Fruit fly (Drosophila melanogaster): Measurements from ENCODE around the gene Gat.

Gene Gat

DNA sequence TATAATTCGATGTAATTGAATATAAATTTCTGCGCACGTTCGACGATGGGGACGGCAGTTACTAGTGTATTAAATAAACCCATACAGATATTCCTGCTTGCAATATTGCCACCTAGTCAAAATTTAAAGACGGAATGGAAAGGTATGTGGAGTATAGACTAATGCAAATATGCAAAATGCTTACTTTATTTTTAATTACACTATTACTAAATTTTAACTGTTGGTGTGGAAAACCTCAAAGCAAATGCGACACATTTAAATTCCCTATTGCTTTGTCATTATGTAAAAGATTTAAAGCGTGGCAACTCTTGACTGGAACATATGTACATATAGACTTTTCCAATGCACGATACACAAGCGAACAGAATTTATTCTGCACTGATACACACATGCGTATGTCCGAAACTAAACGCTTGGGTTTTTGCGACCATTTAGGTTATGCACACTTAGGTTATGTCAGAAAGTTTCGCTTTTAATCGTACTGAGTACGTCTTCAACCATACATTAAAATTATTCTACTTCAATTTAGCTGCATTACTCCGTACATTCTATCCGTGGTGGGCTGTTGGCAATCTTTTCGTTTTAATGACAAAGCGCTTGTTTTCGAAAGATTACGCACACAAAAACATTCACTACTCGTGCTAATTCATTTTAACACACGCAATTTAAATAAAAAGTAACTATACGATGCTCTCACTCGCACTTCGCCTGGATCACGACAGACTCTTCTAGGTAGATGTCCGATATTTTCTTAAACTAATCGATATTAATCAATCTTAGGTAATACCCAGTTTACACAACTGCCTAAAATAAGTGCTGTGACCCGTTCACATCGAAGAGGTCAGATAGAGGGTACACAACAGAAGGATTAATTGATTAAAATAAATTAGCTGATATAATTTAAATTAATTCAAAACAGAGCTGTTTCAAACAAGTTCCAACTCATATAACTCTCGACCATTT is 30.7 kb downstream of the Gat start, which contains the start of gene gw (continued):
- TF ChIP-seq Camta (GFP tag; optimal IDR thresholded peaks at IDR 0.05) (peak; percentile 71), vnd (GFP tag; IDR thresholded peaks at IDR 0.05; ENCODE audit: partially characterized antibody) (peak; percentile 48; the same call in 2 of the 3 replicates), HHEX (GFP tag; optimal IDR thresholded peaks at IDR 0.05) (no peak), CG6791 (GFP tag; IDR thresholded peaks at IDR 0.05; ENCODE audit: partially characterized antibody) (peak; percentile 77; the same call in 2 of the 3 replicates), Chrac-16 (GFP tag; optimal IDR thresholded peaks at IDR 0.05) (peak; percentile 78), CG7987 (GFP tag; optimal IDR thresholded peaks at IDR 0.05) (peak; percentile 45), Meics (GFP tag; optimal IDR thresholded peaks at IDR 0.05) (no peak), CG10147 (GFP tag; optimal IDR thresholded peaks at IDR 0.05) (peak; percentile 70), lbe (GFP tag; optimal IDR thresholded peaks at IDR 0.05) (peak; percentile 75), CG4820 (GFP tag; optimal IDR thresholded peaks at IDR 0.05) (peak; percentile 76), CG3838 (GFP tag; optimal IDR thresholded peaks at IDR 0.05) (no peak), toy (GFP tag; IDR thresholded peaks at IDR 0.05) (no peak), CG7556 (GFP tag; optimal IDR thresholded peaks at IDR 0.05) (peak; percentile 86), dmrt99B (tag; optimal IDR thresholded peaks at IDR 0.05) (no peak), Sry-δ (GFP tag; optimal IDR thresholded peaks at IDR 0.05) (peak; percentile 76), pho (GFP tag; optimal IDR thresholded peaks at IDR 0.05) (peak; percentile 81), zen2 (GFP tag; IDR thresholded peaks at IDR 0.05; ENCODE audit: partially characterized antibody) (no peak), CG18011 (GFP tag; optimal IDR thresholded peaks at IDR 0.05) (peak; percentile 73), CG11504 (tag; optimal IDR thresholded peaks at IDR 0.05) (no peak), NC2β (GFP tag; optimal IDR thresholded peaks at IDR 0.05) (peak; percentile 67), CG15073 (GFP tag; optimal IDR thresholded peaks at IDR 0.05) (no peak), nerfin-1 (tag; optimal IDR thresholded peaks at IDR 0.05) (peak; percentile 64), hkb (optimal IDR thresholded peaks at IDR 0.05) (no peak), hkb (GFP tag; IDR thresholded peaks at IDR 0.05) (peak; percentile 84), CG6854 (GFP tag; optimal IDR thresholded peaks at IDR 0.05) (peak; percentile 66), CG10959 (GFP tag; IDR thresholded peaks at IDR 0.05) (no peak), Ets97D (GFP tag; optimal IDR thresholded peaks at IDR 0.05) (peak; percentile 47), CG16863 (GFP tag; optimal IDR thresholded peaks at IDR 0.05) (peak; percentile 75), CG14014 (GFP tag; IDR thresholded peaks at IDR 0.05) (peak; percentile 65), CHES-1-like (GFP tag; optimal IDR thresholded peaks at IDR 0.05) (peak; percentile 75), cas (GFP tag; IDR thresholded peaks at IDR 0.05) (no peak), B-H2 (GFP tag; optimal IDR thresholded peaks at IDR 0.05) (peak; percentile 89), ind (GFP tag; optimal IDR thresholded peaks at IDR 0.05) (peak; percentile 80), Hr3 (GFP tag; optimal IDR thresholded peaks at IDR 0.05) (peak; percentile 77), mld (GFP tag; IDR thresholded peaks at IDR 0.05; ENCODE audit: partially characterized antibody) (peak; percentile 53; the same call in 1 of the 3 replicates), CG1647 (GFP tag; optimal IDR thresholded peaks at IDR 0.05) (peak; percentile 77), CG4424 (GFP tag; optimal IDR thresholded peaks at IDR 0.05) (peak; percentile 84), Dp (GFP tag; optimal IDR thresholded peaks at IDR 0.05) (no peak), bigmax (GFP tag; optimal IDR thresholded peaks at IDR 0.05) (peak; percentile 98), Dad (GFP tag; optimal IDR thresholded peaks at IDR 0.05) (peak; percentile 25), Elba2 (GFP tag; optimal IDR thresholded peaks at IDR 0.05) (no peak), Pdp1 (GFP tag; optimal IDR thresholded peaks at IDR 0.05) (peak; percentile 82 to 99), CG2678 (tag; optimal IDR thresholded peaks at IDR 0.05) (no peak), emc (GFP tag; optimal IDR thresholded peaks at IDR 0.05) (peak; percentile 62), en (GFP tag; optimal IDR thresholded peaks at IDR 0.05) (peak; percentile 67), wek (GFP tag; optimal IDR thresholded peaks at IDR 0.05) (peak; percentile 72), HLH3B (GFP tag; IDR thresholded peaks at IDR 0.05) (peak; percentile 68; the same call in 1 of the 2 replicates), peb (GFP tag; IDR thresholded peaks at IDR 0.05) (peak; percentile 43)

Data from whole organism, embryonic.